Fruit fly (Drosophila melanogaster) whole organism, embryonic: Measurements from ENCODE around the gene CG15767.

ENCODE experiments used
- CG11696 ChIP-seq: fragments of 200-800 bp; sonication (Bioruptor generic); IDR thresholded peaks from 2 replicates; pipeline ENCODE4 v1.3.6; 2022; ENCODE audit warnings: missing biosample characterization, missing genetic modification characterization
- CG13123 ChIP-seq: fragments of 200-800 bp; sonication (Bioruptor generic); optimal IDR thresholded peaks from 2 replicates; lab custom pipeline; 2016; ENCODE audit warnings: missing biosample characterization, missing genetic modification characterization
- CG16813 ChIP-seq: fragments of 200-800 bp; sonication (Bioruptor generic); IDR thresholded peaks from 3 replicates; pipeline ENCODE4 v1.3.6; 2022; ENCODE audit warnings: missing biosample characterization, missing genetic modification characterization; ENCODE audit not compliant: partially characterized antibody
- CG2202 ChIP-seq: fragments of 200-800 bp; sonication (Bioruptor generic); optimal IDR thresholded peaks from 2 replicates; lab custom pipeline; 2018; ENCODE audit warnings: missing biosample characterization, mild to moderate bottlenecking, missing genetic modification characterization
- CG31224 ChIP-seq: fragments of 200-800 bp; sonication (Bioruptor generic); IDR thresholded peaks from 2 replicates; pipeline ENCODE4 v1.3.6; 2022; ENCODE audit warnings: missing biosample characterization, missing genetic modification characterization
- CG4328 ChIP-seq: fragments of 200-800 bp; sonication (Bioruptor generic); optimal IDR thresholded peaks from 3 replicates; lab custom pipeline; 2017; ENCODE audit warnings: missing biosample characterization, missing genetic modification reagents, missing genetic modification characterization
- CG8924 ChIP-seq: fragments of 200-800 bp; optimal IDR thresholded peaks from 3 replicates; lab custom pipeline; 2019; ENCODE audit warnings: missing biosample characterization, mild to moderate bottlenecking, missing genetic modification characterization, moderate library complexity
- Dbx ChIP-seq: fragments of 200-800 bp; sonication (Bioruptor generic); IDR thresholded peaks from 3 replicates; pipeline ENCODE4 v1.3.6; 2022; ENCODE audit warnings: missing biosample characterization, missing genetic modification characterization
- Opbp ChIP-seq: fragments of 200-800 bp; sonication (Bioruptor generic); IDR thresholded peaks from 3 replicates; pipeline ENCODE4 v1.3.6; 2022; ENCODE audit warnings: missing biosample characterization, missing genetic modification characterization; ENCODE audit not compliant: partially characterized antibody
- grau ChIP-seq: fragments of 200-800 bp; optimal IDR thresholded peaks from 3 replicates; lab custom pipeline; 2019; ENCODE audit warnings: missing biosample characterization, mild to moderate bottlenecking, missing genetic modification characterization, moderate library complexity

- TF ChIP-seq grau = no peak
- no peak for TF ChIP-seq CG11696 (GFP tag; lab: Robert Waterston, UW)
- no peak for TF ChIP-seq Opbp (GFP tag; lab: Robert Waterston, UW)
- no peak for TF ChIP-seq CG8924 (tag; lab: Kevin White, UChicago)
- TF ChIP-seq CG4328 = no peak
- TF ChIP-seq CG2202 (tag; lab: Kevin White, UChicago) = no peak
- no peak for TF ChIP-seq Dbx
- TF ChIP-seq CG16813 (GFP tag; lab: Robert Waterston, UW) = no peak
- TF ChIP-seq CG31224 (GFP tag; lab: Robert Waterston, UW) = no peak
- no peak for TF ChIP-seq CG13123
Measured at dm6 chrX:5744277-5744846, 44.9 kb upstream of the CG15767 start.
